Worm (Caenorhabditis elegans) whole organism, mixed stage, embryonic: ENCODE data around the gene str-23.

ENCODE experiments used
- bed-3 ChIP-seq: fragments of 200-800 bp; sonication (Bioruptor generic); optimal IDR thresholded peaks from 3 replicates; lab custom pipeline; 2018; ENCODE audit warnings: mild to moderate bottlenecking, missing genetic modification characterization, moderate library complexity, missing compliant biosample characterization
- hlh-1 ChIP-seq: fragments of 150-350 bp; optimal IDR thresholded peaks from 2 replicates; lab custom pipeline; 2014; ENCODE audit warnings: missing biosample characterization, missing genetic modification reagents, missing genetic modification characterization
- lin-13 ChIP-seq: fragments of 150-350 bp; optimal IDR thresholded peaks from 2 replicates; lab custom pipeline; 2014; ENCODE audit warnings: missing biosample characterization, missing genetic modification characterization
- nhr-237 ChIP-seq: fragments of 150-350 bp; optimal IDR thresholded peaks from 2 replicates; lab custom pipeline; 2014; ENCODE audit warnings: missing biosample characterization, missing genetic modification characterization
- snpc-4 ChIP-seq: fragments of 150-350 bp; optimal IDR thresholded peaks from 2 replicates; lab custom pipeline; 2014; ENCODE audit warnings: missing biosample characterization, missing genetic modification characterization
- unc-62 ChIP-seq: fragments of 150-350 bp; optimal IDR thresholded peaks from 2 replicates; lab custom pipeline; 2014; ENCODE audit warnings: missing biosample characterization, missing genetic modification reagents, missing genetic modification characterization

DNA sequence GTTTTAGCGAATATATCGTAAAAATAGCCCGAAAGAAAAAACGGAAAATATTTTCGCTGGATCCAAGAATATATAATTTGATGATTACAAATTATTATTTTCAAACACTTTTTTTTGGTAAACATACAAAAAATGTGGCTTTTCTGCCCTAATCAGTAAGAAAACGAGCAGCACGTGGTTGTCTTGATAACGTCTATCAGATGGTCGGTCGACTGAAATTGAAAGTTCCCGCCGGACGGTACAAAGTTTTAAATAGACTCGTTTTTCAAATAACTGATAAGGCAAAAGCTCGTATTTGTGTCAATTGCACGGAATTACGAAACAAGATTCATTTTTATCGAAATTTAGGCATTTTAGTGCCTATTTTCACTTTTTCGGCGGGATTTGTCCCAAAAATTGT, 22.0 kb downstream of the str-23 start:
- TF ChIP-seq bed-3 (GFP tag; lab: Kevin White, UChicago) = no peak
- no peak for TF ChIP-seq unc-62 (GFP tag; lab: Kevin White, UChicago)
- TF ChIP-seq hlh-1 = no peak
- no peak for TF ChIP-seq snpc-4 (tag; lab: Kevin White, UChicago)
- no peak for TF ChIP-seq lin-13 (tag; lab: Kevin White, UChicago)
- TF ChIP-seq nhr-237 (tag; lab: Kevin White, UChicago) = no peak
